Fruit fly (Drosophila melanogaster) whole organism, embryonic: ENCODE data around the gene rgn.
A peak's percentile ranks its signal among the peaks of the same experiment; 100 is the strongest.

Source experiments
- BEAF-32 ChIP-seq: fragments of 200-800 bp; sonication (Bioruptor generic); optimal IDR thresholded peaks from 3 replicates; lab custom pipeline; 2017; ENCODE audit warnings: missing biosample characterization, missing genetic modification characterization, mild to moderate bottlenecking, moderate library complexity, missing genetic modification reagents
- Bgb ChIP-seq: fragments of 200-800 bp; sonication (Bioruptor generic); IDR thresholded peaks from 2 replicates; pipeline ENCODE4 v1.3.6; 2022; ENCODE audit warnings: missing biosample characterization, missing genetic modification characterization; ENCODE audit not compliant: partially characterized antibody
- CG10431 ChIP-seq: fragments of 200-800 bp; sonication (Bioruptor generic); optimal IDR thresholded peaks from 3 replicates; lab custom pipeline; 2018; ENCODE audit warnings: missing biosample characterization, mild to moderate bottlenecking, missing genetic modification characterization
- CG10462 ChIP-seq: fragments of 200-800 bp; sonication (Bioruptor generic); optimal IDR thresholded peaks from 2 replicates; lab custom pipeline; 2016; ENCODE audit warnings: missing biosample characterization, missing genetic modification characterization
- CG11696 ChIP-seq: fragments of 200-800 bp; sonication (Bioruptor generic); IDR thresholded peaks from 2 replicates; pipeline ENCODE4 v1.3.6; 2022; ENCODE audit warnings: missing biosample characterization, missing genetic modification characterization
- CG12219 ChIP-seq: fragments of 200-800 bp; sonication (Bioruptor generic); optimal IDR thresholded peaks from 3 replicates; lab custom pipeline; 2018; ENCODE audit warnings: missing biosample characterization, mild to moderate bottlenecking, missing genetic modification characterization
- CG12236 ChIP-seq: fragments of 200-800 bp; sonication (Bioruptor generic); optimal IDR thresholded peaks from 2 replicates; lab custom pipeline; 2016; ENCODE audit warnings: missing biosample characterization, missing genetic modification characterization
- CG13624 ChIP-seq: fragments of 200-800 bp; sonication (Bioruptor generic); optimal IDR thresholded peaks from 2 replicates; lab custom pipeline; 2016; ENCODE audit warnings: missing biosample characterization, missing genetic modification characterization
- CG14014 ChIP-seq: fragments of 200-800 bp; sonication (Bioruptor generic); IDR thresholded peaks from 2 replicates; pipeline ENCODE4 v1.3.6; 2022; ENCODE audit warnings: missing biosample characterization, missing genetic modification characterization
- CG15514 ChIP-seq: fragments of 200-800 bp; sonication (Bioruptor generic); optimal IDR thresholded peaks from 3 replicates; lab custom pipeline; 2017; ENCODE audit warnings: missing biosample characterization, missing genetic modification characterization, mild to moderate bottlenecking, moderate library complexity, missing genetic modification reagents
- CG1603 ChIP-seq: fragments of 200-800 bp; sonication (Bioruptor generic); optimal IDR thresholded peaks from 2 replicates; lab custom pipeline; 2019; ENCODE audit warnings: missing biosample characterization, mild to moderate bottlenecking, missing genetic modification characterization, moderate library complexity
- CG2116 ChIP-seq: fragments of 200-800 bp; sonication (Bioruptor generic); optimal IDR thresholded peaks from 3 replicates; lab custom pipeline; 2018; ENCODE audit warnings: missing biosample characterization, mild to moderate bottlenecking, missing genetic modification characterization
- CG3281 ChIP-seq: fragments of 200-800 bp; sonication (Bioruptor generic); optimal IDR thresholded peaks from 3 replicates; lab custom pipeline; 2017; ENCODE audit warnings: missing biosample characterization, mild to moderate bottlenecking, missing genetic modification characterization
- CG4820 ChIP-seq: fragments of 200-800 bp; sonication (Bioruptor generic); optimal IDR thresholded peaks from 3 replicates; lab custom pipeline; 2016; ENCODE audit warnings: missing biosample characterization, missing genetic modification characterization
- CG6683 ChIP-seq: fragments of 200-800 bp; sonication (Bioruptor generic); optimal IDR thresholded peaks from 2 replicates; lab custom pipeline; 2017; ENCODE audit warnings: missing biosample characterization, mild to moderate bottlenecking, missing genetic modification characterization, missing genetic modification reagents
- CG6813 ChIP-seq: fragments of 200-800 bp; sonication (Bioruptor generic); optimal IDR thresholded peaks from 2 replicates; lab custom pipeline; 2017; ENCODE audit warnings: missing biosample characterization, missing genetic modification characterization, mild to moderate bottlenecking, moderate library complexity, missing genetic modification reagents
- CG7963 ChIP-seq: fragments of 200-800 bp; sonication (Bioruptor generic); IDR thresholded peaks from 3 replicates; pipeline ENCODE4 v1.3.6; 2022; ENCODE audit warnings: missing biosample characterization, missing genetic modification characterization; ENCODE audit not compliant: partially characterized antibody
- Chrac-16 ChIP-seq: fragments of 200-800 bp; sonication (Bioruptor generic); optimal IDR thresholded peaks from 3 replicates; lab custom pipeline; 2016; ENCODE audit warnings: missing biosample characterization, missing genetic modification characterization
- CoRest ChIP-seq: fragments of 200-800 bp; sonication (Bioruptor generic); optimal IDR thresholded peaks from 3 replicates; lab custom pipeline; 2018; ENCODE audit warnings: missing biosample characterization, mild to moderate bottlenecking, missing genetic modification characterization, moderate library complexity
- D19B ChIP-seq: fragments of 200-800 bp; sonication (Bioruptor generic); optimal IDR thresholded peaks from 2 replicates; lab custom pipeline; 2017; ENCODE audit warnings: missing biosample characterization, mild to moderate bottlenecking, missing genetic modification characterization
- Deaf1 ChIP-seq: fragments of 200-800 bp; optimal IDR thresholded peaks from 3 replicates; lab custom pipeline; 2019; ENCODE audit warnings: missing biosample characterization, mild to moderate bottlenecking, missing genetic modification characterization, moderate library complexity
- Drgx ChIP-seq: fragments of 200-800 bp; sonication (Bioruptor generic); IDR thresholded peaks from 2 replicates; pipeline ENCODE4 v1.3.6; 2022; ENCODE audit warnings: missing biosample characterization, missing genetic modification characterization
- GATAe ChIP-seq: fragments of 200-800 bp; sonication (Bioruptor generic); conservative IDR thresholded peaks from 2 replicates; pipeline ENCODE4 v1.3.6; 2022; ENCODE audit warnings: missing biosample characterization, missing genetic modification characterization
- Nf-YB ChIP-seq: fragments of 200-800 bp; sonication (Bioruptor generic); optimal IDR thresholded peaks from 3 replicates; lab custom pipeline; 2019; ENCODE audit warnings: missing biosample characterization, mild to moderate bottlenecking, missing genetic modification characterization, moderate library complexity
- Ravus ChIP-seq: fragments of 200-800 bp; sonication (Bioruptor generic); IDR thresholded peaks from 2 replicates; pipeline ENCODE4 v1.3.6; 2022; ENCODE audit warnings: missing biosample characterization, missing genetic modification characterization
- Sox100B ChIP-seq: fragments of 200-800 bp; sonication (Bioruptor generic); optimal IDR thresholded peaks from 3 replicates; lab custom pipeline; 2018; ENCODE audit warnings: missing biosample characterization, mild to moderate bottlenecking, missing genetic modification characterization
- Trl ChIP-seq, 3 experiments: fragments of >200 bp in 2 of 3; fragments of 200-800 bp in 1 of 3; sonication (Bioruptor generic) in 1 of 3; optimal IDR thresholded peaks; 2 replicates in 1 of 3; 3 replicates in 2 of 3; lab custom pipeline; 2016 to 2017; ENCODE audit warnings: missing biosample characterization in 1 of 3, missing genetic modification characterization in 1 of 3
- ash1 ChIP-seq: fragments of 200-800 bp; sonication (Bioruptor generic); optimal IDR thresholded peaks from 2 replicates; lab custom pipeline; 2018; ENCODE audit warnings: missing biosample characterization, mild to moderate bottlenecking, missing genetic modification characterization
- caup ChIP-seq: fragments of 200-800 bp; sonication (Bioruptor generic); optimal IDR thresholded peaks from 3 replicates; lab custom pipeline; 2017; ENCODE audit warnings: missing biosample characterization, mild to moderate bottlenecking, missing genetic modification characterization, moderate library complexity; ENCODE audit not compliant: severe bottlenecking
- chn ChIP-seq: fragments of 200-800 bp; sonication (Bioruptor generic); optimal IDR thresholded peaks from 2 replicates; lab custom pipeline; 2016; ENCODE audit warnings: missing biosample characterization, missing genetic modification characterization
- cwo ChIP-seq: fragments of 200-800 bp; sonication (Bioruptor generic); optimal IDR thresholded peaks from 3 replicates; lab custom pipeline; 2017; ENCODE audit warnings: missing biosample characterization, missing genetic modification characterization, mild to moderate bottlenecking, moderate library complexity, missing genetic modification reagents
- da ChIP-seq: fragments of 200-800 bp; sonication (Bioruptor generic); optimal IDR thresholded peaks from 2 replicates; lab custom pipeline; 2016; ENCODE audit warnings: missing biosample characterization, missing genetic modification characterization
- dm ChIP-seq: fragments of 200-800 bp; sonication (Bioruptor generic); optimal IDR thresholded peaks from 3 replicates; lab custom pipeline; 2016; ENCODE audit warnings: missing biosample characterization, missing genetic modification characterization
- dmrt11E ChIP-seq: fragments of 200-800 bp; sonication (Bioruptor generic); optimal IDR thresholded peaks from 3 replicates; lab custom pipeline; 2018; ENCODE audit warnings: missing biosample characterization, mild to moderate bottlenecking, missing genetic modification characterization, moderate library complexity
- gce ChIP-seq: fragments of 200-800 bp; sonication (Bioruptor generic); IDR thresholded peaks from 3 replicates; pipeline ENCODE4 v1.3.6; 2022; ENCODE audit warnings: missing biosample characterization, missing genetic modification characterization
- gt ChIP-seq: fragments of 200-800 bp; sonication (Bioruptor generic); IDR thresholded peaks from 2 replicates; pipeline ENCODE4 v1.3.6; 2022; ENCODE audit warnings: missing biosample characterization, missing genetic modification characterization
- ham ChIP-seq: fragments of 200-800 bp; sonication (Bioruptor generic); IDR thresholded peaks from 2 replicates; pipeline ENCODE4 v1.3.6; 2022; ENCODE audit warnings: missing biosample characterization, missing genetic modification characterization
- ind ChIP-seq: fragments of 200-800 bp; sonication (Bioruptor generic); optimal IDR thresholded peaks from 3 replicates; lab custom pipeline; 2016; ENCODE audit warnings: missing biosample characterization, missing genetic modification characterization
- kni ChIP-seq: fragments of 200-800 bp; sonication (Bioruptor generic); optimal IDR thresholded peaks from 3 replicates; lab custom pipeline; 2017; ENCODE audit warnings: mild to moderate bottlenecking, missing biosample characterization, missing genetic modification reagents, missing genetic modification characterization
- lab ChIP-seq: fragments of 200-800 bp; sonication (Bioruptor generic); optimal IDR thresholded peaks from 3 replicates; lab custom pipeline; 2017; ENCODE audit warnings: missing biosample characterization, missing genetic modification characterization, mild to moderate bottlenecking, moderate library complexity, missing genetic modification reagents
- lbe ChIP-seq: fragments of 200-800 bp; sonication (Bioruptor generic); optimal IDR thresholded peaks from 2 replicates; lab custom pipeline; 2016; ENCODE audit warnings: missing biosample characterization, mild to moderate bottlenecking, missing genetic modification characterization
- nmo ChIP-seq: fragments of 200-800 bp; sonication (Bioruptor generic); optimal IDR thresholded peaks from 2 replicates; lab custom pipeline; 2018; ENCODE audit warnings: missing biosample characterization, mild to moderate bottlenecking, missing genetic modification characterization, moderate library complexity
- oc ChIP-seq: fragments of 200-800 bp; sonication (Bioruptor generic); optimal IDR thresholded peaks from 2 replicates; lab custom pipeline; 2018; ENCODE audit warnings: missing biosample characterization, mild to moderate bottlenecking, missing genetic modification characterization, moderate library complexity
- otp ChIP-seq: fragments of 200-800 bp; sonication (Bioruptor generic); IDR thresholded peaks from 3 replicates; pipeline ENCODE4, ENCODE4 v1.3.6; 2022; ENCODE audit warnings: missing biosample characterization, missing genetic modification characterization
- pros ChIP-seq: fragments of 200-800 bp; sonication (Bioruptor generic); optimal IDR thresholded peaks from 3 replicates; lab custom pipeline; 2019; ENCODE audit warnings: missing biosample characterization, mild to moderate bottlenecking, missing genetic modification characterization, moderate library complexity
- ranshi ChIP-seq: fragments of 200-800 bp; sonication (Bioruptor generic); IDR thresholded peaks from 2 replicates; pipeline ENCODE4 v1.3.6; 2022; ENCODE audit warnings: missing biosample characterization, missing genetic modification characterization
- repo ChIP-seq: fragments of 200-800 bp; sonication (Bioruptor generic); optimal IDR thresholded peaks from 2 replicates; lab custom pipeline; 2016; ENCODE audit warnings: missing biosample characterization, missing genetic modification characterization
- sob ChIP-seq: fragments of 200-800 bp; sonication (Bioruptor generic); IDR thresholded peaks from 2 replicates; pipeline ENCODE4 v1.3.6; 2022; ENCODE audit warnings: missing biosample characterization, missing genetic modification characterization
- zen2 ChIP-seq: fragments of 200-800 bp; sonication (Bioruptor generic); IDR thresholded peaks from 3 replicates; pipeline ENCODE4 v1.3.6; 2022; ENCODE audit warnings: missing biosample characterization, missing genetic modification characterization; ENCODE audit not compliant: partially characterized antibody

Gene rgn

dm6 chr3L:21348983-21349432 lies 33.3 kb upstream of the rgn start, which contains the start of gene ebd2 (continued):
- TF ChIP-seq Drgx (GFP tag; lab: Robert Waterston, UW) (no peak), zen2 (GFP tag; lab: Robert Waterston, UW) (no peak), Bgb (0 out of 2 replicates have a peak, but pooled peaks have one; percentile 5), repo (GFP tag; lab: Kevin White, UChicago) (no peak), ind (no peak), dmrt11E (tag; lab: Kevin White, UChicago) (no peak), CG10462 (GFP tag; lab: Kevin White, UChicago) (no peak), CG10431 (GFP tag; lab: Kevin White, UChicago) (no peak), BEAF-32 (GFP tag; lab: Kevin White, UChicago) (no peak), Trl (optimal IDR thresholded peaks at IDR 0.05; lab: Kevin White, UChicago) (peak in 1 of 2 experiments; percentile 2), Trl (GFP tag; optimal IDR thresholded peaks at IDR 0.05; lab: Kevin White, UChicago) (no peak), nmo (GFP tag; lab: Kevin White, UChicago) (no peak), sob (peak; percentile 40; the same call in 1 of the 2 replicates), Deaf1 (tag; lab: Kevin White, UChicago) (peak; percentile 99), CG12219 (GFP tag; lab: Kevin White, UChicago) (no peak), ash1 (GFP tag; lab: Kevin White, UChicago) (no peak), lab (GFP tag; lab: Kevin White, UChicago) (peak; percentile 76), gt (GFP tag; lab: Robert Waterston, UW) (no peak), CG11696 (GFP tag; lab: Robert Waterston, UW) (no peak), CG13624 (peak; percentile 48), Chrac-16 (no peak), caup (GFP tag; lab: Kevin White, UChicago) (peak; percentile 40), lbe (no peak), pros (no peak), GATAe (GFP tag; lab: Robert Waterston, UW) (no peak; the same call in 1 of the 2 replicates), CG6683 (GFP tag; lab: Kevin White, UChicago) (no peak), D19B (GFP tag; lab: Kevin White, UChicago) (no peak), kni (GFP tag; lab: Kevin White, UChicago) (peak; percentile 72), CG7963 (GFP tag; lab: Robert Waterston, UW) (no peak), CG15514 (GFP tag; lab: Kevin White, UChicago) (peak; percentile 67), CG3281 (GFP tag; lab: Kevin White, UChicago) (peak; percentile 35), CG12236 (GFP tag; lab: Kevin White, UChicago) (no peak), CoRest (peak; percentile 6), otp (GFP tag; lab: Robert Waterston, UW) (no peak), CG14014 (GFP tag; lab: Robert Waterston, UW) (peak; percentile 30; the same call in 1 of the 2 replicates), dm (GFP tag; lab: Kevin White, UChicago) (peak; percentile 11), Ravus (GFP tag; lab: Robert Waterston, UW) (no peak), chn (no peak), Sox100B (GFP tag; lab: Kevin White, UChicago) (no peak), CG4820 (GFP tag; lab: Kevin White, UChicago) (no peak), gce (no peak), ranshi (GFP tag; lab: Robert Waterston, UW) (peak; percentile 17; the same call in 1 of the 2 replicates), CG1603 (tag; lab: Kevin White, UChicago) (no peak), CG2116 (GFP tag; lab: Kevin White, UChicago) (no peak), da (GFP tag; lab: Kevin White, UChicago) (no peak), cwo (GFP tag; lab: Kevin White, UChicago) (peak; percentile 73), ham (GFP tag; lab: Robert Waterston, UW) (no peak), CG6813 (peak; percentile 1), oc (tag; lab: Kevin White, UChicago) (peak; percentile 19), Nf-YB (GFP tag; lab: Kevin White, UChicago) (no peak)
